Worm (Caenorhabditis elegans) whole organism, L2 larva: ENCODE data around the gene srx-58.

Experiments
- R02D3.7 ChIP-seq: fragments of 150-350 bp; optimal IDR thresholded peaks from 2 replicates; lab custom pipeline; 2014; ENCODE audit warnings: missing biosample characterization, missing genetic modification characterization
- ama-1 ChIP-seq: fragments of 150-350 bp; optimal IDR thresholded peaks from 2 replicates; lab custom pipeline; 2018; ENCODE audit warnings: inconsistent platforms
- egl-27 ChIP-seq: sonication (generic microtip); optimal IDR thresholded peaks from 3 replicates; lab custom pipeline; 2017; ENCODE audit warnings: missing biosample characterization, missing genetic modification reagents, missing genetic modification characterization
- elt-3 ChIP-seq: sonication (generic microtip); optimal IDR thresholded peaks from 2 replicates; lab custom pipeline; 2017; ENCODE audit warnings: missing biosample characterization, missing genetic modification characterization
- fos-1 ChIP-seq: fragments of 150-350 bp; optimal IDR thresholded peaks from 2 replicates; lab custom pipeline; 2014; ENCODE audit warnings: missing biosample characterization, missing genetic modification characterization
- nhr-11 ChIP-seq: fragments of 150-350 bp; optimal IDR thresholded peaks from 2 replicates; lab custom pipeline; 2014; ENCODE audit warnings: missing biosample characterization, missing genetic modification characterization
- nhr-12 ChIP-seq: fragments of 150-350 bp; optimal IDR thresholded peaks from 2 replicates; lab custom pipeline; 2014; ENCODE audit warnings: missing biosample characterization, missing genetic modification characterization
- nhr-21 ChIP-seq: fragments of 150-350 bp; optimal IDR thresholded peaks from 2 replicates; lab custom pipeline; 2014; ENCODE audit warnings: missing biosample characterization, missing genetic modification characterization
- nhr-77 ChIP-seq: fragments of 150-350 bp; optimal IDR thresholded peaks from 2 replicates; lab custom pipeline; 2014; ENCODE audit warnings: missing biosample characterization, missing genetic modification characterization
- snpc-4 ChIP-seq: fragments of 150-350 bp; optimal IDR thresholded peaks from 2 replicates; lab custom pipeline; 2014; ENCODE audit warnings: missing biosample characterization, missing genetic modification characterization
- unc-55 ChIP-seq: fragments of 150-350 bp; sonication (generic microtip); optimal IDR thresholded peaks from 3 replicates; lab custom pipeline; 2014; ENCODE audit warnings: missing biosample characterization, missing genetic modification reagents, missing genetic modification characterization
- ztf-11 ChIP-seq: sonication (generic microtip); optimal IDR thresholded peaks from 2 replicates; lab custom pipeline; 2017; ENCODE audit warnings: missing biosample characterization, missing genetic modification characterization

ce11 chrV:15395347-15395746 lies 42.9 kb downstream of the srx-58 start, which contains the start of gene cyb-3:
- no peak for TF ChIP-seq ztf-11 (tag; lab: Kevin White, UChicago)
- TF ChIP-seq unc-55 (GFP tag; lab: Kevin White, UChicago) = no peak
- no peak for TF ChIP-seq R02D3.7
- no peak for TF ChIP-seq fos-1 (tag; lab: Kevin White, UChicago)
- TF ChIP-seq nhr-21 = no peak
- TF ChIP-seq nhr-11 (tag; lab: Kevin White, UChicago) = no peak
- TF ChIP-seq nhr-77 (tag; lab: Kevin White, UChicago) = no peak
- TF ChIP-seq ama-1 = no peak
- no peak for TF ChIP-seq egl-27 (tag; lab: Kevin White, UChicago)
- no peak for TF ChIP-seq nhr-12 (tag; lab: Kevin White, UChicago)
- TF ChIP-seq elt-3 (tag; lab: Kevin White, UChicago) = no peak
- TF ChIP-seq snpc-4 (tag; lab: Kevin White, UChicago) = no peak
